Fruit fly (Drosophila melanogaster) whole organism: ENCODE data around the gene CG6163.

Experiments used
- CG8478 ChIP-seq: fragments of >200 bp; optimal IDR thresholded peaks from 2 replicates; lab custom pipeline; 2018; ENCODE audit warnings: inconsistent platforms
- Dll ChIP-seq: fragments of >200 bp; optimal IDR thresholded peaks from 2 replicates; lab custom pipeline; 2017
- EcR ChIP-seq, 2 experiments: fragments of >200 bp; optimal IDR thresholded peaks; 2 replicates each; lab custom pipeline; 2017; ENCODE audit warnings: missing biosample characterization in 2 of 2, missing genetic modification characterization in 2 of 2, missing genetic modification reagents in 2 of 2
- pan ChIP-seq: fragments of >200 bp; optimal IDR thresholded peaks from 2 replicates; lab custom pipeline; 2017
- psq ChIP-seq: fragments of >200 bp; optimal IDR thresholded peaks from 2 replicates; lab custom pipeline; 2017
- usp ChIP-seq: fragments of >200 bp; optimal IDR thresholded peaks from 2 replicates; lab custom pipeline; 2017; ENCODE audit warnings: missing biosample characterization, missing genetic modification characterization, mixed read lengths

The CG6163 gene

DNA sequence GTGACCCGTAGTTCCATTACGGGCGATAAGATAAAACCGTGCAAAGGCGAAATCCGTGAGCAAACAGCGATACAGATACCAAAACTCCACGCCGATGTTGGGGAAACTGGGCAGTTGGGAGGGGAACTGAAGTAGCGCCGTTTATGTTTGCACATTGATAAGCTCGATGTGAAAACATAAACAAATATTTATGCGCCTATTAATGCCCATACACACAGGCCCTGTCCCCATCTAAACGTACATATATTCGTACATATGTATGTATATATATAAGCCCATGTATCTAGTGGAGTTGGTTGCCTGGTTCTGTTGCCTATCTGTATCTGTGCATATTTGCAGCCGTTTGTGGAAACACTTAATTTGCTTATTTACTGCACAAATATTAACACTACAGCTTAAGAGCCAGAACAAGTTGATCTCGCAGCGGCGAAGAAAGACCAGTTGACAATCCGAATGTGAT is 10.4 kb downstream of the CG6163 start:
- TF ChIP-seq CG8478 (lab: Kevin White, UChicago) (no peak), EcR (GFP tag; optimal IDR thresholded peaks at IDR 0.05; lab: Kevin White, UChicago) (peak in 1 of 2 experiments; percentile 9), psq (no peak)

DNA sequence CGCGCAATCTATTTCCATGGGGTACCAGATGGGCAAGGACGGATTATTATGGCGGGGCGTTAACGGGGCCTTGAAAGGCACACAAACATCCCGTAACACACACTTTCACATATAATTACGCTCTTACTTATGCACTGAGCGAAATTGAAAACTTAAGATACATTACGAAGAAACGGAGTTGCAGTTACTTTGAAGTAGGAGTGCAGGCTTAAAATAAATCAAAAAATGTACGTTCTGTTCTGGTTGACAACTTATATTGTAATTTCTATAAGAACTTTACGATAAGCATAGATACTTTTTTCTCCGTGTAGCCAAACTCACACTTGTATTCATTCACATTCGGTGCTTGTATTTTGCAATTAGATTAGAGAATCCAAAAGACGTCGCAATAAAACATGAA is 11.7 kb downstream of the CG6163 start:
- TF ChIP-seq pan (lab: Kevin White, UChicago), result no peak
- no peak for TF ChIP-seq EcR (GFP tag; optimal IDR thresholded peaks at IDR 0.05; lab: Kevin White, UChicago)
- TF ChIP-seq psq, result no peak
- no peak for TF ChIP-seq Dll (lab: Kevin White, UChicago)
- no peak for TF ChIP-seq CG8478 (lab: Kevin White, UChicago)
- no peak for TF ChIP-seq usp (GFP tag; lab: Kevin White, UChicago)

DNA sequence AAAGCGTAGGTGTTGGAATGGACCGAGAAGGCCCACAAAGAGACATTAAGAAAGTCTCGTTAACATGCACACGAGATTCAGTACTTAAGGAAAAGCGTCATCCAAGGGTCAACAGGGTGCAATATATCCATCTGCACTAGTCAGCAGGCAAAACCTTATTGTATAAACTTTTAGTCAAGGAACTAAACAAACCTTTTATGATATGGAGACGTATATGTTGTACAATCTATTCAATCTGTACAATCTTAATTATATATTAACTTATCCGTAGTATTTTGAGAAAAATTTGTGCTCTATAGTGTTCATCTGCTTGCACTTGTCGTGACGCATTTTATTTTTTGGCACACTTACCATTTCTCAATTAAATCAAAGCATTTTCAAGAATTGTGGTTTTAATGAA is 13.0 kb downstream of the CG6163 start:
- no peak for TF ChIP-seq EcR (GFP tag; optimal IDR thresholded peaks at IDR 0.05; lab: Kevin White, UChicago)
- no peak for TF ChIP-seq psq
- no peak for TF ChIP-seq usp (GFP tag; lab: Kevin White, UChicago)

DNA sequence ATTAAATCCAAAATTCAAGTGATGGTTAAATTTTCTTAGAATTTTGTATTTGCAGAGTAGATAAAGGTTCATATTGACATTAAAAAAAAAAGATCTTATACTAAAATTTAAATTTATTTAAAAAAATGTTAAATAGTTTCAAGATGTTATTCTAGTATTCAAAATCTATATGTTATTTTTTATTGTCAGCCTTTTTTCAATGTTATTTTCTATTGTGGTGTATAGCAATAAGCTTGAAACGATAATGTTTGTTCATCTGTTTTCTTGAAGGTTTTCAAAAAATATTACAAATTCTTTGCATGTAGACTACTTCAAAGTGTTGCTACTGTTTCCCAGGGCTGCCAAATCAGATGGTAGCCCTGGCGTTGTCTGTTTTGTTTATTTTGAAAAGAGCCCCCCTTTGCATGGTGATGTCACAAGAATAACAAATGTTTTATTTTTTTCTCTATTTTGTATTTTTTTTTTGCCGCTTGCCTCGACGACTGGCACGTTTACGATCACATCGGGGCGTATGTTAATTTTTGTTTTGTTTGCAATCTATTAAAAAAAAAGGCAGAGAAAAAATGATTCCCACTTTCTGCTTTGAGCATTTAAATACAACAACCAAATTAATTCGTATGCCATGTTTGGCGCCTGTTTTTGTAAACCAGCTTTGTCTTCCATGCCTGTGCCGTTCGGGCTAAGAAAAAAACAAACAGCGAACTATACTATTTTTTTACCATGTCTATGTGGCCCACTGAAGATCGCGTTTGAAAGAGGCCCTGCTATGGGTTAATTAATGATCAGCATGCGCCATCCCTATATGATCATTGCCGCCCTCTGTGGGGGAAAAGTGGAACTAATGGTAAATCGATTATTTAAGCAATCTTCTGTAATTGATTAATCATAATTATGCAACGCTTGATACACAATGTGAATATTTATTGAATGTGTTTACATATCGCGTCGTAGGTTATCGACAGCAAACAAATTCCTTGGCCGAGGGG is 13.7 kb downstream of the CG6163 start:
- TF ChIP-seq pan (lab: Kevin White, UChicago) (no peak), CG8478 (lab: Kevin White, UChicago) (no peak), psq (no peak), EcR (GFP tag; optimal IDR thresholded peaks at IDR 0.05; lab: Kevin White, UChicago) (no peak), usp (GFP tag; lab: Kevin White, UChicago) (no peak), Dll (lab: Kevin White, UChicago) (no peak)

DNA sequence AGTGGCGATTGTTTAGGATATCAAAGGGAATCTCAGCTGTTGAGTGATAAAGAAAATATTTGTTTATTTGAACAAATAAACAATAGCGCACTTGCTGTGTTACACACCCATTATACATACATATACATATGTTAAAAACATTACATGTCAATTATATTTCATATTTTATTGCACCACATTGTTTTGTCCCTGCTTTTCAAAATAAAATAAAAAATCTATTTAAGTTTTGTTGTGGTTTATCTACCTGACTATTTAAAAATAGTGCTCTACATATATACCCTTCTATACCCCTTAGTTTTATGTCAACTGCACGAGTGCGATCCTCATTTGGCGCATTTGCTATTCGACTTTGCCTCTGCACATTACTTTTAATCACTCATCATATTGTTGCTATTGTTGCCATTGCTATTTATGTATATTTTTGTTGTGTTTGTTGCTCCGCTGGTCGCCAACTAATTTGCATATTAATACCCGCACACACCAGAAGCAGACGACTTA is 14.7 kb downstream of the CG6163 start:
- TF ChIP-seq usp (GFP tag; lab: Kevin White, UChicago) (no peak), pan (lab: Kevin White, UChicago) (no peak), EcR (GFP tag; optimal IDR thresholded peaks at IDR 0.05; lab: Kevin White, UChicago) (no peak), Dll (lab: Kevin White, UChicago) (no peak), psq (no peak), CG8478 (lab: Kevin White, UChicago) (no peak)

DNA sequence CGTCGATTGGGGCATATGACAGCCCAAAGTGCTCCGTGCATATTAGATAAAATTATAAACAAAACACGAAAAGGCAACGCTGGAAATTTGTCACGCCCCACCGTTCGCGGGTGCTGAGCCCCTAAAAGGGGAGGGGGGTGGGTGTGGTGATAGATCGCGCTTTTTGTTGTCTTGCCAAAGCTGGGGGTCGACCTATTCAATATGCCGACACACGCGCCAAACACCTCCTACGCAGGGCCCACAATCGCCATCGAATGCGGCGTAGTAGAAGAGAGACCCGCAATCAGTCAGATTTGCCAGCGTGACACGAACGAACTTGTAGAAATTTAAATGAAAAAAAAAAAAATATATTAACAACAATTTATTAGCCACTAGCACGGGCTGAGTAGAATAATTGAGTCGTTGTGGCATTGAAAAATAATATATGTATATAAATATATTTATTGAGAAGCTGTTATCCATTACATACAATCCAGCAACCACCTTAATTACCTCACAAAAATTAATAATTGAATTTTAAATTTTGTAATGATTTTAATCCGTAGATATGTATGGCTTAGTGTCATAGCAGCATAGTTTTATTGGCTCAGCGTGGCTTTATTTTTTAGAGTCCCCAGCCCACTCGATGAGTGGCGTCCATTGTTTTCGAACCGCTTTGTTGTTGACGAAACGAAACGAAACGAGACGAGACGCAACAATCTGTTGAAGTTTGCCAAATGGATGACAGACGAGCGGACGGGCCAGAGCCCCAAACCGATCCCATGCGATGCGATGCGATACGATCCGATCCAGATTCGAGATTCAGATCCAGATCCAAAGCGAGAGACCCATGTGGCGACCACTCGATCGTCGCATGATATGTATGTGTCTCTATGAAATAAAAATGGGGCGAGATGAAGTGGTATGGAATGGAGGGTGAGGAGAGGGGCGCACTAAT is 15.4 kb downstream of the CG6163 start:
- TF ChIP-seq pan (lab: Kevin White, UChicago), result no peak
- no peak for TF ChIP-seq CG8478 (lab: Kevin White, UChicago)
- TF ChIP-seq EcR (GFP tag; optimal IDR thresholded peaks at IDR 0.05; lab: Kevin White, UChicago), result no peak
- no peak for TF ChIP-seq psq
- TF ChIP-seq Dll (lab: Kevin White, UChicago), result no peak
- no peak for TF ChIP-seq usp (GFP tag; lab: Kevin White, UChicago)

DNA sequence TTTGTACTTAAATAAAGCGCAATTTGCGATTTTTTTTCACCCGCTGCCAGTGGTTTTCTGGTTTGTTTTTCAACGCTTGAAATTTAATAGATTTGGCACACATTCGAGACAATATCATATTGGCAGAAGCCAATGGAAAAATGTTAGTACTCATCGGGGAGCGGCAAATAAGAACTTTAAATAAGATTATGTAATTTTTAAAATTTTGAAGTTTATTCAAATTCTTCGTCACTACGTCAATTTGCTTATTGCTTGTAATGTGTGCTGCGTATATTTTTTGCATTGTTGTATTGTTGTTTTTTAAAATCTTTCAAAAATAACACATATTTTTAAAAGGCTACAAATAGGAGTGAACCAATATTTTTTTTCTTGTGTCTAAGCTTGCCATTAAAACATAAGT is 17.7 kb downstream of the CG6163 start:
- no peak for TF ChIP-seq psq

DNA sequence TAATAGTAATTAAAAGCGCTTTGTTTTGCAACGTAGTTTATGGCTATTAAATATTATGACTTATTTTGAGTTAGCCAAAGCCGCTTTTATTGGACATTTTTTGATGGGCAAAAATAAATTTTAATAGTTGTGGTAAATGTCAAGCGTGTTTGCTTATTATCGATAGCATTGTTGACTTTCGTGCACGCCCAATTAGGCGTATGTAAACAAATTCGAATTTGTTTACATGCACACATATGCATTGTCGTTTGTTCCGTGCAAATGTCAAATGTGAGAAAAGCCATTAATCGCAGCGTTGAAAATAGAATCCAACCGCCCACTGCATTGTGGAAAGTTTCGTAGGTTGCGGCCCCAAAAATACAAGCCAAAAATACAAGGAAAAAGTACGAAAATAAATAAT is 19.1 kb downstream of the CG6163 start:
- no peak for TF ChIP-seq usp (GFP tag; lab: Kevin White, UChicago)
- no peak for TF ChIP-seq psq
- no peak for TF ChIP-seq CG8478 (lab: Kevin White, UChicago)
- TF ChIP-seq pan (lab: Kevin White, UChicago), result no peak

DNA sequence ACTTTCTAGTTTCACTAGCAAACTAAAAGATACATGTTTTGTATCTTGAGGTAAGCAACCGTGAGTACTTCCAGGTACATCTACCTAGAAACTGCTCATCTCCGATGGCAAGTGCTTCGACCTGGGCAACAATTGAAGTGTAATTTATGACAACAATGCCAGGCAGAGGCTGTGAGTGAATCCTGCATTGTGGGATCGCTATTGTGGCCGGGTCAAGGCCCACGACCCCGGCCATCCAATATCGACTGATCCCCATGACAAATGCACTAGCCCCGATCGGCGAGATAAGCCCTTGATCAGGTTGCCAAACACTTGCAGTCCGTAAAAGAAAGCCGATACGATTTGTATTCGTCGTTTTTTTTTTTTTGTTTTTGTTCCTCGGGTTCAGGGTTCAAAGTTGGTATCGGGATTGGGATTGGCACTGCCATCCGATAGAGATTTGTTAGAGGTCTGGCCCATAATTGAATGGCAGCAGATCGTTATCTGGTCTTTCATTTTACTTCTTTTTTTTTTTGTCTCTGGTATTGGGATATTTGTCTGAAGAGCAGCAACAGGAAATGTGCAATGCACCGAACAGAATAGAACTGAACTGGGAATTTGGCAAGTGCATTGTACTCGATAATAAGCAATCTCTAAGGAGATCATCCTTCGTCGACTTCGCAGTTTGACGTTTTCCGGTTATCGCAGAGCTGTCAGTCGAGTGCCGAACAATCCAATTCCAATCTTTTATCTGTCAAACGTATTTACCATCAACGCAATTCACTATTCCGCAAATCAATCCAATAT is 20.0 kb downstream of the CG6163 start:
- TF ChIP-seq psq (no peak), Dll (lab: Kevin White, UChicago) (no peak), usp (GFP tag; lab: Kevin White, UChicago) (no peak), EcR (GFP tag; optimal IDR thresholded peaks at IDR 0.05; lab: Kevin White, UChicago) (no peak), CG8478 (lab: Kevin White, UChicago) (no peak), pan (lab: Kevin White, UChicago) (no peak)

DNA sequence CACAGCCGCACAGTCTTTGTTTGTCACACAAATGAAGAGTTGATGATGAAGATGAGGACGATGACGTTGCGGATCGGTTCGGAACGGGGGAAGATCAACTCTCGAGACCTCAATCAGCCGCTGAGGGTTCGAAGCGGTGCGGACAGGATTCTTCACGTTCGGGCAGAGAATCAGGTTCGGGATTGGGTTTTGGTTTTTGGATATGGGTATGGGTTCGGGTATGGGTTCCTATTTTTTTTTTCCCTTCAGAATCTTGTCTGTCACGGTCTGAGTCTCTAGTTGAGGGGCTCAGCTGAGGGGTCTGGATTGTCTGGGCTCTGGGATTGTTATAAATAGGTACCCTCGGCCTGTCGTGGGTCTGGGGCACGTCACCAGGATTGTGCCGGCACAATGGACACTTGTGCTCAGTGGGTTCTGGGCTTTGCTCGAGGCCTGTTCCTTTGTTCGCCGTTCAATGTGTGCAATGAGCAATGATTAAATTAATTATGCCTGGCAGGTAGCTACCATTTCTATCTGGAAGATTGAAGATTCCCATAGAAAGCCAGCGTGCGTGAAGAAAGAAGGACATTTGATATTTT is 21.0 kb downstream of the CG6163 start:
- no peak for TF ChIP-seq psq
- no peak for TF ChIP-seq usp (GFP tag; lab: Kevin White, UChicago)
- TF ChIP-seq pan (lab: Kevin White, UChicago), result no peak
- no peak for TF ChIP-seq EcR (GFP tag; optimal IDR thresholded peaks at IDR 0.05; lab: Kevin White, UChicago)
- TF ChIP-seq CG8478 (lab: Kevin White, UChicago), result no peak
